Worm (Caenorhabditis elegans): Measurements from ENCODE around the gene ZK757.10.

ce11 chrIII:9850877-9851276 is 26.2 kb upstream of the ZK757.10 start:
- no peak for TF ChIP-seq him-1 (tag; optimal IDR thresholded peaks at IDR 0.05)
- TF ChIP-seq dpl-1 (GFP tag; optimal IDR thresholded peaks at IDR 0.05), result no peak

All from whole organism, young adult.